Worm (Caenorhabditis elegans) whole organism, late embryonic: Measurements from ENCODE around the gene rps-2.

Experiments used
- K09A11.1 ChIP-seq: sonication (generic microtip); optimal IDR thresholded peaks from 2 replicates; lab custom pipeline; 2017; ENCODE audit warnings: antibody characterized with exemption, mild to moderate bottlenecking, missing genetic modification characterization, missing compliant biosample characterization; ENCODE audit not compliant: insufficient read depth
- ceh-18 ChIP-seq: sonication (generic microtip); optimal IDR thresholded peaks from 2 replicates; lab custom pipeline; 2016; ENCODE audit warnings: missing genetic modification characterization, missing compliant biosample characterization
- ceh-22 ChIP-seq: sonication (generic microtip); optimal IDR thresholded peaks from 2 replicates; lab custom pipeline; 2017; ENCODE audit warnings: missing biosample characterization, missing genetic modification characterization
- ceh-31 ChIP-seq: sonication (generic microtip); optimal IDR thresholded peaks from 2 replicates; lab custom pipeline; 2016; ENCODE audit warnings: missing genetic modification characterization, missing compliant biosample characterization
- dmd-4 ChIP-seq: sonication (generic microtip); optimal IDR thresholded peaks from 2 replicates; lab custom pipeline; 2016; ENCODE audit warnings: borderline replicate concordance, missing genetic modification characterization, missing compliant biosample characterization
- elt-2 ChIP-seq: sonication (generic microtip); optimal IDR thresholded peaks from 2 replicates; lab custom pipeline; 2016; ENCODE audit warnings: missing genetic modification reagents, missing genetic modification characterization, missing compliant biosample characterization
- fkh-10 ChIP-seq: fragments of 150-350 bp; optimal IDR thresholded peaks from 2 replicates; lab custom pipeline; 2014; ENCODE audit warnings: missing biosample characterization, missing genetic modification reagents, missing genetic modification characterization
- nhr-11 ChIP-seq: fragments of 150-350 bp; optimal IDR thresholded peaks from 2 replicates; lab custom pipeline; 2014; ENCODE audit warnings: missing biosample characterization, missing genetic modification characterization
- pax-1 ChIP-seq: fragments of 150-350 bp; optimal IDR thresholded peaks from 2 replicates; lab custom pipeline; 2014; ENCODE audit warnings: missing biosample characterization, missing genetic modification characterization
- pqm-1 ChIP-seq: sonication (generic microtip); optimal IDR thresholded peaks from 2 replicates; lab custom pipeline; 2016; ENCODE audit warnings: missing genetic modification characterization, missing compliant biosample characterization
- rnt-1 ChIP-seq: sonication (generic microtip); optimal IDR thresholded peaks from 2 replicates; lab custom pipeline; 2016; ENCODE audit warnings: missing genetic modification characterization, missing compliant biosample characterization
- tbx-7 ChIP-seq: sonication (generic microtip); optimal IDR thresholded peaks from 2 replicates; lab custom pipeline; 2016; ENCODE audit warnings: missing genotype, missing genetic modification characterization, missing compliant biosample characterization
- unc-86 ChIP-seq: sonication (generic microtip); optimal IDR thresholded peaks from 2 replicates; lab custom pipeline; 2016; ENCODE audit warnings: missing genetic modification characterization, missing compliant biosample characterization

- no peak for TF ChIP-seq pax-1 (tag; lab: Kevin White, UChicago)
- TF ChIP-seq fkh-10 (GFP tag; lab: Kevin White, UChicago), result no peak
- no peak for TF ChIP-seq tbx-7 (tag; lab: Kevin White, UChicago)
- TF ChIP-seq elt-2 (tag; lab: Kevin White, UChicago), result no peak
- no peak for TF ChIP-seq nhr-11 (tag; lab: Kevin White, UChicago)
- TF ChIP-seq K09A11.1, result no peak
- TF ChIP-seq ceh-22 (tag; lab: Kevin White, UChicago), result no peak
- no peak for TF ChIP-seq ceh-31 (tag; lab: Kevin White, UChicago)
- no peak for TF ChIP-seq ceh-18 (tag; lab: Kevin White, UChicago)
- no peak for TF ChIP-seq pqm-1 (tag; lab: Kevin White, UChicago)
- no peak for TF ChIP-seq unc-86 (tag; lab: Kevin White, UChicago)
- TF ChIP-seq rnt-1 (tag; lab: Kevin White, UChicago), result no peak
- no peak for TF ChIP-seq dmd-4 (tag; lab: Kevin White, UChicago)
These were observed 29.7 kb upstream of the rps-2 start, which contains the start of gene ceh-19 for ce11 chrIV:7955849-7956248.
